Fruit fly (Drosophila melanogaster) whole organism, prepupa: ENCODE measurements around the gene CG46467.

Experiments
- CG3919 ChIP-seq: fragments of 200-800 bp; sonication (Bioruptor generic); optimal IDR thresholded peaks from 3 replicates; lab custom pipeline; 2016; ENCODE audit warnings: missing biosample characterization, missing genetic modification characterization
- CG6854 ChIP-seq: fragments of 200-800 bp; sonication (Bioruptor generic); optimal IDR thresholded peaks from 2 replicates; lab custom pipeline; 2017; ENCODE audit warnings: missing biosample characterization, mild to moderate bottlenecking, missing genetic modification characterization
- Lpt ChIP-seq: fragments of 200-800 bp; sonication (Bioruptor generic); optimal IDR thresholded peaks from 3 replicates; lab custom pipeline; 2016; ENCODE audit warnings: missing biosample characterization, missing genetic modification characterization
- OdsH ChIP-seq: fragments of 200-800 bp; sonication (Bioruptor generic); optimal IDR thresholded peaks from 3 replicates; lab custom pipeline; 2016; ENCODE audit warnings: missing biosample characterization, missing genetic modification characterization
- achi ChIP-seq: fragments of 200-800 bp; sonication (Bioruptor generic); optimal IDR thresholded peaks from 3 replicates; lab custom pipeline; 2016; ENCODE audit warnings: missing biosample characterization, missing genetic modification characterization
- fd85E ChIP-seq: fragments of 200-800 bp; sonication (Bioruptor generic); optimal IDR thresholded peaks from 3 replicates; lab custom pipeline; 2016; ENCODE audit warnings: missing biosample characterization, missing genetic modification characterization
- vri ChIP-seq: fragments of 200-800 bp; sonication (Bioruptor generic); optimal IDR thresholded peaks from 3 replicates; lab custom pipeline; 2016; ENCODE audit warnings: missing biosample characterization, mild to moderate bottlenecking, missing genetic modification characterization

DNA sequence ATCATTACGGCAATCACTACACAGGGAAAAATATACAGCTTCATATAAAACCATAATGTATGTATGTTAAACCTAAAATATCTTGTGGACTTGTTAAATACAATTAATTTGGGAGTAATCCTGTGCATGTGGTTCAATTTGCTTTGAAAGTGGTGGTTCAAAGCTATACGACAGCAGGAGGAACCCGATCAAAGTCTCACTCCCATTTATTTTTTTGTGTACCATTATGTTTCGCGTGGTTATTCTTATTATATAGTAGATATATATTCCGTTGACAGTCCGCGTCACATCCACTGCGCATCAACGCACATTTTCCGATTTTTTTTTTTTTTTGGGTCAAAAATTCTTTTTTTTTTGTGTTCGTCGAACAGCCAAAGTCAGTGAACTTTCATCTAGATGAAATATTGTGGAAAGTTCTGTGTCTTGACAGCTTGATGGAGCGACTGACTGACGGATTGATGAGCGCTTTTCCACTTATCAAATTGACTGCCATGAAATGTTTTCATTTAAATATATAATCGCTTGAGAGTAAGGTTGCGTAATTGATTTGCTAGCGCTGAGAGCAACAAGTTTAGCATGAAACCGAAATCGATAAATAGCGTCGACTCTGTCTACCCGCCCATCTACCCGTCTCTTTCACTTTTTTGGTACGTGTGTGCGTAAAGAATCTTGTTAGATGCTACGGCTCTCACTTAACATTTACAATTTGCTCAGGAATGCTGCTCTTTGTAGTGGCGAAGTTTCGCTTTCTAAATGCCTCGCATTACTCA is 158.7 kb downstream of the CG46467 start:
- TF ChIP-seq fd85E (GFP tag; lab: Kevin White, UChicago) (no peak), OdsH (no peak), CG6854 (GFP tag; lab: Kevin White, UChicago) (no peak), CG3919 (GFP tag; lab: Kevin White, UChicago) (no peak), Lpt (GFP tag; lab: Kevin White, UChicago) (no peak), vri (GFP tag; lab: Kevin White, UChicago) (no peak), achi (GFP tag; lab: Kevin White, UChicago) (no peak)
